Fruit fly (Drosophila melanogaster) whole organism, larva: ENCODE measurements around the gene Prosbeta6.
A peak's percentile ranks its signal among the peaks of the same experiment; 100 is the strongest.

Experiments used
- noc ChIP-seq: fragments of 200-800 bp; sonication (Bioruptor generic); optimal IDR thresholded peaks from 3 replicates; lab custom pipeline; 2019; ENCODE audit warnings: missing biosample characterization, mild to moderate bottlenecking, missing genetic modification characterization, moderate library complexity

The Prosbeta6 gene

DNA sequence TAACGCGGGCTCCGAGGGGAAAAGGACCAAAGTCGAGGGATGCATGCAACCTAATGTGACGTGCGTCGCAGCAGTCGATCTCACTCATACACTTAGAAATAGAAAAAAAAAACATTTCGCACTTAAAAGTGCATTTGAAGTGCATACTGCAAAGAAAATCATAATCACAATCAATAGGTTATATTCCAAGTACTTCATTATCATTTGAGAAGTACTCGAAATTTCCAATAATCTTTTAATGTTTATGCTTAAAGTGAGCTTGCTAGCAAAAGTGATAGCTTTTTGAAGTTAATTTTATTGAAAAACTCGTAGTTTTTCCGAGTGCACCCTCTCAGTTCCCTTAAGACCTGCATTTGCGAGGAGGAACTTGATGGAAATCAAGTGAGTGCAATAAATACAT lies 24.3 kb upstream of the Prosbeta6 start:
- TF ChIP-seq noc, result no peak

DNA sequence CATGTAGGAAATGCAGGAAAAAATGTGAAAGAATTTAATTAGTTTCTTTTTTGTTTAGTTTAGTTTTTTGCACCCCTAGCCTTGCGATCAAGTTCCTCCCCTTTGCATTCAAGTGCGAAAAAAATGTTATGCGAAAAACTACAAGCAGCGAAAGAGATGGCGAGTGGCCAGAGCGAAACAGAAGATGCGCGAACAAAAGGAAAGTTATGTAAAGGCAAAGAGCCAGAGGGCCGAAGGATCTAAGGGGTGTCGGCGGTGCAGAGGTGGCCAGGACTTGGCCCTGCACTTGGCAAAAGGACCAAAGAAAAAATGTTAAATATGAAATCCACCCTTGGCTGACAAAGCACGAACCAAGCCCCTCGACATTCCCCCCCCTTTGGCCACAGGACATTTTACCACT lies 23.9 kb upstream of the Prosbeta6 start:
- no peak for TF ChIP-seq noc

DNA sequence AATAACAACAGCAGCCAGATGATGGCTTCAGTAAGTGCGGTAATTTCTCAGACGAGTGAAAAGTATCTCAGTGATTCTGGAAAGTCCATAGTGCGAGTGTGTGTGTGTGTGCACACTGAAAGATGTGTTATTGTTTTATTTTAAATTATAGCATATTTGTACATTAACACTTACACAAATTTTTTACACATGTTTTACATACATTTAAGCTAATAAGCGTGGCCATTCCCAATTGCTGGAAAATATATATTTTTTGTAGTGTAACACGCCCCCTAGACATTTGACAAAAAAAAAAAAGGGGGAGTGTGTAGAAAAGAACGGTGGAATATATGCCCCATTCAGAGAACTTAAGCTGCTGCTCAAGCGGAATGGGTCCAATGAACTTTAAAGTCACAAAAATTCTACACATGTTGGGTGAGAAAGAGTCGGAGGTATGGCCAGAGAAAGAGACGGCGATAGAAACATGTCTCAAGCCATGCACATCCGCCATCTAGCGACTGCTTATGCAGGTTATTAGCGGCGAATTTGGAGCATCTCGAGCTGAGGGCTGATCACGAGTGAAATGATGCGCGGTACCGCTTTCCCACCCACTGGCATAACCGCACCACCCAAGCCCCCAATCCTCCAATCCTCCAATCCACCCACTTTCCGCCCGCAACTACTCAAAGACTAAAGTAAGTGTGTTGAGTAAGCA lies 21.8 kb upstream of the Prosbeta6 start:
- TF ChIP-seq noc, result no peak

DNA sequence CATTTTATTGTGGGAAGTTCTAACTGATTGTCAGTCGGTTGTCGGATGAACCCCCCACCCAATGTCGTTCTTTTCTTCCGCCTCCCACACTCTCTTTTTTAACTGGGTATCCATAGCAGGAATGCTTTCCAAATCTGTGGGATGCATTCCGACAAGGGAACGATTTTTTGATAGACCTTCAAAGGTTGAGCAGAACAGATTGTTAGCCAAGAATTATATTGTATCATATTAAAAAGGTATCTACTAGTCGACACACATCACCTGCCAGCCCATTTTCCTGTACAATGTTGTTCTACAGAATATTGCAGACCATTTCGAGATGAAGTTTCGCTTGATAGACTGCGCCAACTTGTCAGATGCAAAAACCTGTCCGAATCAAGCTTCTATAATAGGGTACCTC lies 19.6 kb upstream of the Prosbeta6 start:
- no peak for TF ChIP-seq noc

DNA sequence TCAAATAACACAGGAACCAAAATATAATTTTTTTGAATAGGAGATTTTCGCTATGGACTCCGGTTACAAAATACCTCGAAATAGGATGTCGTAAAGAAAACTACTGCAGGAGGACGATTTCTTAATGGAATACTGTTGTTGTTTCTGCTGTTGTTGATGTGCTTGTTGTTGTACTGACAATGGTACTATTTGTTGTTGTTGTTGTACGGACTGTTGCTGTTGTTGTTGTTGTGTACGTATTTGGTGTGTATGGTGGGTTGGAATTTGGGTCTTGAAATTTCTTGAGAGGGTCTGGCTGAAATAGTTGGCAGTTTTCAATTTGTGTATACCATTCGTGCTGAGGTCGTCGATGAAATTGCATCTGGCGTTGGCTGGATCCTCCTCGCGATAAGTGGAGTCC lies 16.0 kb upstream of the Prosbeta6 start:
- TF ChIP-seq noc, result no peak

DNA sequence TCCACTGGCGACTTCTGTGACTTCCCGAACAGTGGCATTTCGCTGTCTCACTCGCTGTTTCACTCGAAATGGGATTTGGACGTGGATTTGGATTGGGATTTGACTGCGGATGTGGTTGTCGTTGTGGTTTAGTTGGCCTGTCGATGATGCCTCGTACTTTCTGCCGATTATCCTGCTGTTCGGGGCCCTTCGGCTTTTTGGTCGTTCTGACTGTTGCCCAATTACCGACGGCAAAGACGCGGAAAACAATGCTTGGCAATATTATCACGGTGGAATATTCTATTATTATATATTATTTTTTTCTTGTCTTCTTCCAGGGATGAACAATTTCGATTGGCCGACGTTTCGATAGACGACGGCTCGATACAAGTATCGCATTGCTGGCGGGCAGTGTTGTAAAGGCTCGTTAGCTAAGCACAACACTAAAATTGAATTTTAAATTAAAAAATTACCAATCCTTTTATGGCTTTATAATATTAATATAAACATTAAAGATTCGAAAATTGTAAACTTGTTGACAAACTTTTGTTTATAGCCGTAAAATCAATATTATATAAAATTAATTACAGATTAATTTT lies 5.0 kb upstream of the Prosbeta6 start, which contains the start of gene Mo25:
Gene Mo25 (minus strand): TSS at position 341 of the 578 bp plus-strand sequence.
- no peak for TF ChIP-seq noc

DNA sequence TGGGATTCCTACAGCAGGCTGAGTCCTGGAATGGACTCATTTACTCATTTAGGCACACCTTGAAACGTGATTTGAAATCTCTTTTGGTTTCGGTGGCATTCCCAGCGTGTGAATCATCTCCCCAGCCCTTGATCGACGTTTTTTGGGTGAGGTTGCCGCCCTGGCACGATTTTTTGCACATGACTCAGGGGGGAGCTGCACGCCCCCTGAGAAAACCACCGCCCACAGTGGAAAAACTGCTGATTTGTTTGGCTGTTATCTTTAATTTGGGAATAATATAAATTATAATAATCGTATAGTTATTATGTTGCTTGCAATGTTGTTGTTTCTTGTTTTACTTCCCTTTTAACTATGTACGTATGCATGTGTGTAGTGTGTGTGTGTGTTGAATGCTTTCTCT lies 2.8 kb upstream of the Prosbeta6 start:
- TF ChIP-seq noc, result peak; percentile 58

DNA sequence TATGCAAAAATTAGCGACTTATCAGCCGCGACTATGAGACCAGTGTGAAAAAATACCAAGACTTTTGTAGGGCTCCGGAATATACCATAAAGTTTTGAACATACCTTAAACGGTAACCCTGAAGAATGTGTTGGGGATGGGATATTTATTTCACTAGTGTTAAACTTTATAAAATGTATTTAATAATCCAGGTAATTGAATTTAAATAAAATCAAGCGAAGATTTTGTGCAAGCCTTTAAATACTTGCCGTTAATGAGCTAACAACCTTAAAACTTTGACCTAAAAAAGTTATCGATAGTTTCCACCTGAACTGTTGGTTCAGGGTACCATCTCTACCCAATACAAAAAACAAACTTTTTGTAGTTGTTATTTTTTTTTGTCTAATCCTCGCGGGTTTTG lies 1.9 kb upstream of the Prosbeta6 start, which contains the start of gene CG4101:
Gene CG4101 (plus strand): TSS at position 335 of the 400 bp plus-strand sequence.
- TF ChIP-seq noc, result peak; percentile 86

DNA sequence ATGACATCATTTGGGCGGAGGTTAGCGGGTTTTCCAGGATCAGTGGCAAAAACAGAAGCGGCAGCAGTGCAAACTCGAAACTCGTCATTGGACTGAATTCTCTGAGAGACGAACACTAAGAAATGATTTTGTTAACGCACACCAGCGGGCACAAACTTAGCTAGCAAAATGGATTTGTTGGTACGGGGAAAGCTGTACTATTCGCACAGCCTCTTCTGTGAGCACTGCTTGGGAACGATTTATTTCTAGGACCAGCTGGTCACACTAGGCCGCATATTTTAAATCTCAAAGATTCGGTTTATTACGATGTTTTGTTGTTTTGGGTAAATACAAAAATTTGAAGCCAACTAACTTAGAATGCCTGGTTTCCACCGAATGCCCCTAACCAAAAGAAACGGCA lies 1.1 kb downstream of the Prosbeta6 start, which contains the start of gene CG4098:
Gene CG4098 (minus strand): TSS at position 228 of the 400 bp plus-strand sequence.
- peak; percentile 54 for TF ChIP-seq noc

DNA sequence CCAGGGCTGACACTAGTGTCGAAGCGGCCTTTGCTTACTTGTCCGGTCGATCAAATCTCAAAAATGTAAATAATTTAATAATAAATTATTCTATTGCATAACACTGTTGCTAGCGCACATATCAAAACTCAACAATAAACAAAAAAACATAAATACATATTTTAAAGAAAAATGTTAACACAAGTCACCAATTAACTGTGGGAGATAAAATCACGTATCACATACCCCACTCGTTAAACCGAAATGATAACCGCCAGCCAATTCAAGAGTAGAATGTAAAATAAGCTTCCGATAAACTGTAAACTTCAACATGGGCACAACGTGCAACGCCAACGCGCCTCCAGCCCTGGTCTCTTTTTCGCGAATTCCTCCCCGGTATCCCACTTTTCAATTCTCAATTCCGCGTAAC lies 7.5 kb downstream of the Prosbeta6 start, which contains the start of gene Arts:
Gene Arts (plus strand): TSS at position 116 of the 409 bp plus-strand sequence.
- peak; percentile 21 for TF ChIP-seq noc

DNA sequence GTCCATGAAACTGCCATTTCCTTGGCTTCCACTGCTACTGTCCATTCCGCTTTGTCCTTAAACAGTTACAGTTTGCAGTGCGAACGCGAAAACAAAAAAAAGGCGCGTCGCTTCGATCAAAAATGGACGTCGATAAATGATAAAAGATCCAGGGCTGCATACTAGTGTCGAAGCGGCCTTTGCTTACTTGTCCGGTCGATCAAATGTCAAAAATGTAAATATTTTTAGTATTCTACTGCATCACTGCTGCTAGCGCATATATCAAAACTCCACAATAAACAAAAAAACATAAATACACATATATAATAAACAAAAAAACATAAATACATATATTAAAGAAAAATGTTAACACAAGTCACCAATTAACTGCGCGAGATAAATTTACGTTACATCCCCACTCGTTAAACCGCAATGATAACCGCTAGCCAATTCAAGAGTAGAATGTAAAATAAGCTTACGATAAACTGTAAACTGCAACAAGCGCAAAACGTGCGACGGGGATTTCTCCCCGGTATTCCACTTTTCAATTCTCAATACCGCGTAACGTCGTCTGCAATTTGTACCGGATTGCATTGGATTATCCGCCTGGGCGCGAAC lies 15.2 kb downstream of the Prosbeta6 start, which contains the start of the genes spd-2 and Apl:
Gene spd-2 (minus strand): TSS at position 93 of the 597 bp plus-strand sequence.
Gene Apl (plus strand): TSS at position 260 of the 597 bp plus-strand sequence.
- no peak for TF ChIP-seq noc

DNA sequence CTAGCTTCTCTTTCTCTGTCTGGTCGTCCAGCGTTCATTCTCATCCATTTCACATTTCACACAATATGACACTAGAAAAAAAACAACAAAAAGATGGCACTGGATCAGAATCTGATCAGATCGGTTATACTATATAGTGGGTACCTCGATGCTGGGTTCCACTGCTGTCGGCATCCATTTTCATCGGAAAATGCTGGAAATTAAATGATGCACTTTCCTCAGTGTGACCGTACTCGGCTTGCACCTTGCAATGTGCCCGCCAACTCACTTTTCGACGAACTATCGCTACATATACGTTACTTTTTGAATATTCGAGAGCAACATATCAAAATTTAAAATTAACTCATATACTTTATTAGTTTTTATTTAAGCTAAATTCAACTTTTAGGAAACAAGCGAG lies 19.4 kb downstream of the Prosbeta6 start, which contains the start of gene tra:
Gene tra (minus strand): TSS at position 191 of the 400 bp plus-strand sequence.
- TF ChIP-seq noc, result no peak

DNA sequence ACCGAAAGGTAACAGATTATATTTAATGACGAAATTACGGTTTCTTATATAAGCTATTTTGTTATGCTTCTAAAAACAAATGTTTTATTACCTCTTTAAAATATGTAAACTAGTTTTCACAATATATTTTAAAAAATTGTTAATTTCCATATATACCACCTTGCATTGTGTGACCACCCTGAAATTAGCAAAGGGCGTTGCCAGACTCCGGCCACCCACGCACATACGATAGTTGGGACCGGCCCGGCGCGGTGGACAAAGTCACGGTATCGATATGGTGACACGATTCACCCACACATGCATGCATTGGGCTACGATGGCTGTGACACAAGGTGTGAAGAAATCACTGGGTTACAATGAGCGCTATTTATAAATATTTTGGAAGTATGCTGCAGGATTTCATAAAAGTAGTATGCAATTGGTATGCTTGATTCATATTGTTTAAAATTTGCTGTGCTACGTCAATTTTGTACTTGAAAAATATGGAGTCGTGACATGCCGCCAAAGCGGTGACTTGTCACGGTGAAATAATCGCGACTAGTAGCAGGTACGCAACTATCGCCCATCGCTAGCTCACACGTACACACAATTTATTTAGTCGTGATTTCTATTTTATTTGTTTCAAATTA lies 22.1 kb downstream of the Prosbeta6 start:
- TF ChIP-seq noc, result peak; percentile 33

DNA sequence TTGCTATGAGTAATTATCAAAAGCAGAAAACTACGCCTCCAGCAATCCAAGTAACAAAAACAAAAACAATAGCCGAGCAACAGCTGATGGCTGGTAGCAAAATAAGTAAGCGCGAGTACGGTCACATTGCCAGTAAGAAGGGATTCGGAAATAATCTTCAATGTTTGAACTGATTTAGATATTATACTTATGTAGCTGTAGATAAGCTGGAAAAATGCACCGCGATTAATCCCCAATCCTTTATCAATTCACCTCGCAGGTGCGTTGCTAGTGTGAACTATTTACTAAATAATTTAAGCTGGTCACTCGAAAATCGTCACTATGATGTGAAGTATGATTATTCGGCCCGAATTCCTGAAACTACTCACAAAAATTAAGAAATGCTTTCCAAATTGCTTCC lies 23.2 kb downstream of the Prosbeta6 start, which contains the start of the genes Syx8 and CG32163:
Gene Syx8 (minus strand): TSS at position 69 of the 400 bp plus-strand sequence.
Gene CG32163 (plus strand): TSS at position 169 of the 400 bp plus-strand sequence.
- peak; percentile 22 for TF ChIP-seq noc

DNA sequence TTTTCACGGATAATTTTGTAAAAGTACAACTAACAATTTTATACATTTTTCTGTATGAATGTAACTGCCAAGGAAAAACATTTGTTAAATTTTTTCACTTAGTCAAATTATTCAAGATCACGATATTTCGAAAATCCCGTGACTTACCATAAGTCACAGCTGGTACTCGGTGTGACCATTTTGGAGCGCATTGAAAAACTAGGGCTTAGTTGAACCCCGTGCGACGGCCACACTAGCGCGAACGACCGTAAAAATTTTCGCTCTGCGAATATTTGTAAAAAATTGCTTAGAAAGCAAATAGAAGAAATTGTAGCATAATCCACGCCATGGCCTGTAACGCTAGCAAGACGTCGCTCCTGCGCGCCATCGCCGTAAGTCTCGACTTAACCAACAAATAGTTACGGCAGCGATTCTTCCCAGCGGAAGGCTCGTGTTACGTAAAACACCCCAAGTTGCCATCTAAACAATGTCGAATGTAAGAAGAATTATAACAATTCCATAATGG lies 26.1 kb downstream of the Prosbeta6 start, which contains the start of gene UQCR-C2:
Gene UQCR-C2 (plus strand): TSS at position 51 of the 505 bp plus-strand sequence.
- TF ChIP-seq noc, result peak; percentile 0

DNA sequence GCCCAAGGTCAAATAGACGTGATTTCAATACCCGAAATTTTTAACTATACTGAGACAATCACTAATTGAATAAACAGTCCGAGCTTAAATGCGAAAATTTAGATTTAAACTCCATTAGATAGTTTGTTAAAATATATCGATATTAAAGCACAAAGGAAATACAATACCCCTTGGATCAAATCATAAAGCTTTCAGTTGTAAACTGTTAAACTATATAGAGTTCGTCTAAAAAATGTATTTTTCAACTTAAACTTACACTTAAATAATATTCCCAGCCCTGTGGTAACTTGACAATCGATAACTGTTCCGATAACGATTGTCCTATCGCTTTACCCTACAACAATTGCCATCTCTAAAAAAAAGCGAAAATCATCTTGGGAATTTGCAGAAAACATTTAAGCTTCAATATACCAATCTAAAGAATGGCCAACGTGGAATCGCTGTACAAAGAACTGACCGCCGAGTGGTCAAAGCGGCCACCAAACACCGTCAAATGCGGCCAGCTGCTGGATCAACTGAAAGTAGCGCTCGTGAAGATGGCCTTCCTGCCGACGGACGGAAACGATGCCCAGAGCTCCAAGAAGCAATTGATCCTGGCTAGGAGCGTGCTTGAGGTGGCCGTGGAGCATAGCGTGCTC lies 27.4 kb downstream of the Prosbeta6 start, which contains the start of gene Rpn12:
Gene Rpn12 (plus strand): TSS at position 351 of the 638 bp plus-strand sequence.
- TF ChIP-seq noc, result peak; percentile 44
